Worm (Caenorhabditis elegans) whole organism, L2 larva: ENCODE data around the gene gex-4.

ENCODE experiments used
- C34F6.9 ChIP-seq: fragments of 150-350 bp; optimal IDR thresholded peaks from 2 replicates; lab custom pipeline; 2014; ENCODE audit warnings: missing biosample characterization, missing genetic modification characterization
- R02D3.7 ChIP-seq: fragments of 150-350 bp; optimal IDR thresholded peaks from 2 replicates; lab custom pipeline; 2014; ENCODE audit warnings: missing biosample characterization, missing genetic modification characterization
- Y55F3AM.14 ChIP-seq: fragments of 200-800 bp; sonication (Bioruptor generic); optimal IDR thresholded peaks from 2 replicates; lab custom pipeline; 2018; ENCODE audit warnings: mild to moderate bottlenecking, missing genetic modification characterization, missing compliant biosample characterization
- alr-1 ChIP-seq: fragments of 150-350 bp; optimal IDR thresholded peaks from 2 replicates; lab custom pipeline; 2014; ENCODE audit warnings: missing biosample characterization, missing genetic modification characterization
- blmp-1 ChIP-seq: sonication (generic microtip); optimal IDR thresholded peaks from 2 replicates; lab custom pipeline; 2017; ENCODE audit warnings: missing genetic modification characterization, mild to moderate bottlenecking, missing compliant biosample characterization, antibody characterized with exemption, moderate library complexity; ENCODE audit not compliant: insufficient read depth
- ceh-16 ChIP-seq: fragments of 150-350 bp; optimal IDR thresholded peaks from 2 replicates; lab custom pipeline; 2014; ENCODE audit warnings: missing biosample characterization, missing genetic modification characterization
- crh-2 ChIP-seq: sonication (generic microtip); optimal IDR thresholded peaks from 2 replicates; lab custom pipeline; 2017; ENCODE audit warnings: missing biosample characterization, missing genetic modification characterization
- dmd-4 ChIP-seq: sonication (generic microtip); optimal IDR thresholded peaks from 2 replicates; lab custom pipeline; 2017; ENCODE audit warnings: missing biosample characterization, missing genetic modification characterization
- egl-27 ChIP-seq: sonication (generic microtip); optimal IDR thresholded peaks from 3 replicates; lab custom pipeline; 2017; ENCODE audit warnings: missing biosample characterization, missing genetic modification reagents, missing genetic modification characterization
- elt-1 ChIP-seq: fragments of 150-350 bp; optimal IDR thresholded peaks from 2 replicates; lab custom pipeline; 2014; ENCODE audit warnings: missing biosample characterization, missing genetic modification characterization
- elt-3 ChIP-seq: sonication (generic microtip); optimal IDR thresholded peaks from 2 replicates; lab custom pipeline; 2017; ENCODE audit warnings: missing biosample characterization, missing genetic modification characterization
- fos-1 ChIP-seq: fragments of 150-350 bp; optimal IDR thresholded peaks from 2 replicates; lab custom pipeline; 2014; ENCODE audit warnings: missing biosample characterization, missing genetic modification characterization
- lin-11 ChIP-seq: fragments of 150-350 bp; sonication (generic microtip); optimal IDR thresholded peaks from 2 replicates; lab custom pipeline; 2014; ENCODE audit warnings: missing biosample characterization, missing genetic modification characterization, inconsistent platforms, mixed read lengths
- lin-39 ChIP-seq: fragments of 150-350 bp; optimal IDR thresholded peaks from 2 replicates; lab custom pipeline; 2014; ENCODE audit warnings: missing biosample characterization, missing genetic modification reagents, missing genetic modification characterization
- lsy-2 ChIP-seq, 2 experiments: fragments of 150-350 bp in 1 of 2; sonication (generic microtip) in 1 of 2; optimal IDR thresholded peaks; 2 replicates each; lab custom pipeline; 2014 to 2017; ENCODE audit warnings: missing biosample characterization in 2 of 2, missing genetic modification characterization in 2 of 2
- mbf-1 ChIP-seq: sonication (generic microtip); optimal IDR thresholded peaks from 2 replicates; lab custom pipeline; 2017; ENCODE audit warnings: missing biosample characterization, missing genetic modification characterization
- mdl-1 ChIP-seq, 2 experiments: fragments of 150-350 bp in 1 of 2; sonication (generic microtip) in 1 of 2; optimal IDR thresholded peaks; 2 replicates each; lab custom pipeline; 2017; ENCODE audit warnings: missing biosample characterization in 2 of 2, missing genetic modification characterization in 2 of 2
- nhr-10 ChIP-seq: sonication (generic microtip); optimal IDR thresholded peaks from 2 replicates; lab custom pipeline; 2017; ENCODE audit warnings: missing biosample characterization, missing genetic modification characterization
- nhr-11 ChIP-seq: fragments of 150-350 bp; optimal IDR thresholded peaks from 2 replicates; lab custom pipeline; 2014; ENCODE audit warnings: missing biosample characterization, missing genetic modification characterization
- nhr-12 ChIP-seq: fragments of 150-350 bp; optimal IDR thresholded peaks from 2 replicates; lab custom pipeline; 2014; ENCODE audit warnings: missing biosample characterization, missing genetic modification characterization
- nhr-21 ChIP-seq: fragments of 150-350 bp; optimal IDR thresholded peaks from 2 replicates; lab custom pipeline; 2014; ENCODE audit warnings: missing biosample characterization, missing genetic modification characterization
- nhr-23 ChIP-seq: fragments of 150-350 bp; optimal IDR thresholded peaks from 2 replicates; lab custom pipeline; 2014; ENCODE audit warnings: missing biosample characterization, missing genetic modification reagents, missing genetic modification characterization
- nhr-6 ChIP-seq: fragments of 150-350 bp; optimal IDR thresholded peaks from 2 replicates; lab custom pipeline; 2014; ENCODE audit warnings: missing biosample characterization, missing genetic modification characterization
- nhr-77 ChIP-seq: fragments of 150-350 bp; optimal IDR thresholded peaks from 2 replicates; lab custom pipeline; 2014; ENCODE audit warnings: missing biosample characterization, missing genetic modification characterization
- sem-4 ChIP-seq: fragments of 150-350 bp; optimal IDR thresholded peaks from 2 replicates; lab custom pipeline; 2014; ENCODE audit warnings: missing biosample characterization, missing genetic modification reagents, missing genetic modification characterization
- skn-1 ChIP-seq: sonication (generic microtip); optimal IDR thresholded peaks from 2 replicates; lab custom pipeline; 2017; ENCODE audit warnings: missing biosample characterization, missing genetic modification characterization
- sma-3 ChIP-seq: sonication (generic microtip); optimal IDR thresholded peaks from 2 replicates; lab custom pipeline; 2016; ENCODE audit warnings: missing genetic modification reagents, missing genetic modification characterization, missing compliant biosample characterization
- sma-9 ChIP-seq, 2 experiments: fragments of 150-350 bp in 1 of 2; sonication (generic microtip) in 1 of 2; optimal IDR thresholded peaks; 2 replicates each; lab custom pipeline; 2014 to 2016; ENCODE audit warnings: missing genetic modification characterization in 2 of 2, mild to moderate bottlenecking in 1 of 2, missing biosample characterization in 1 of 2, missing compliant biosample characterization in 1 of 2, missing genetic modification reagents in 1 of 2, moderate library complexity in 1 of 2
- unc-39 ChIP-seq: fragments of 150-350 bp; optimal IDR thresholded peaks from 2 replicates; lab custom pipeline; 2014; ENCODE audit warnings: missing biosample characterization, missing genetic modification characterization
- unc-55 ChIP-seq: fragments of 150-350 bp; sonication (generic microtip); optimal IDR thresholded peaks from 3 replicates; lab custom pipeline; 2014; ENCODE audit warnings: missing biosample characterization, missing genetic modification reagents, missing genetic modification characterization
- unc-62 ChIP-seq: fragments of 150-350 bp; optimal IDR thresholded peaks from 2 replicates; lab custom pipeline; 2014; ENCODE audit warnings: missing biosample characterization, missing genetic modification reagents, missing genetic modification characterization
- ztf-1 ChIP-seq: fragments of 200-800 bp; sonication (Bioruptor generic); conservative IDR thresholded peaks from 2 replicates; pipeline ENCODE4 v1.3.6; 2022; ENCODE audit warnings: missing genetic modification characterization, missing compliant biosample characterization
- ztf-4 ChIP-seq: fragments of 150-350 bp; optimal IDR thresholded peaks from 2 replicates; lab custom pipeline; 2014; ENCODE audit warnings: missing biosample characterization, missing genetic modification characterization

The gex-4 gene

DNA sequence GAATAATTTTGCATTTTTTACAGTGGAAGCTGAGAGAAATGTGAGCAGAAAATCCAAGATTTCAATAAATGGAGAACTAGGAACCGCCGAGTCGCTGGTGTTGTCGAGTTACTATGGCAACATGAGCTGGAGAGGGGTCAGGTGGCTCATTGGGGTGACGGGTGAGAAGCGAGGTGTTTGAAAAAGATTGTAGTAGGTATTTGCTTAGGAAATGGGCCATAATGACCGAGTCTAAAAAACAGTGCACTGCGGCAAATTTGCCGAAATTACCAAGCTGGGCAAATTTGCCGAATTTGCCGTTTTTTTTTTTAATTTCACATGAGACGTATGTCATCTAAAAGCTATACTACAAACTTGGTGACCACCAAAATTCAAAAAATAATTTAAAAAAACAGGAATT is 16.0 kb downstream of the gex-4 start, which contains the start of gene osm-12:
Gene osm-12, minus strand, starts transcription at position 101 of the 400 bp plus-strand sequence.
- TF ChIP-seq sem-4 (tag; lab: Kevin White, UChicago), result no peak
- no peak for TF ChIP-seq alr-1 (tag; lab: Kevin White, UChicago)
- no peak for TF ChIP-seq Y55F3AM.14 (GFP tag; lab: Kevin White, UChicago)
- no peak for TF ChIP-seq mbf-1 (tag; lab: Kevin White, UChicago)
- TF ChIP-seq lin-11, result no peak
- no peak for TF ChIP-seq nhr-6 (tag; lab: Kevin White, UChicago)
- TF ChIP-seq nhr-23 (tag; lab: Kevin White, UChicago), result no peak
- TF ChIP-seq egl-27 (tag; lab: Kevin White, UChicago), result no peak
- TF ChIP-seq dmd-4 (tag; lab: Kevin White, UChicago), result no peak
- TF ChIP-seq crh-2 (tag; lab: Kevin White, UChicago), result no peak
- no peak for TF ChIP-seq R02D3.7 (tag; lab: Kevin White, UChicago)
- TF ChIP-seq nhr-10 (tag; lab: Kevin White, UChicago), result no peak
- TF ChIP-seq C34F6.9 (tag; lab: Kevin White, UChicago), result no peak

- TF ChIP-seq sma-9 (GFP tag; optimal IDR thresholded peaks at IDR 0.05; lab: Kevin White, UChicago), result no peak
- no peak for TF ChIP-seq sma-9 (tag; optimal IDR thresholded peaks at IDR 0.05; lab: Kevin White, UChicago)
- TF ChIP-seq fos-1 (tag; lab: Kevin White, UChicago), result no peak
- TF ChIP-seq nhr-11 (tag; lab: Kevin White, UChicago), result no peak
- TF ChIP-seq ztf-1 (GFP tag; lab: Robert Waterston, UW), result no peak
- no peak for TF ChIP-seq ceh-16
- no peak for TF ChIP-seq crh-2 (tag; lab: Kevin White, UChicago)
- no peak for TF ChIP-seq nhr-77 (tag; lab: Kevin White, UChicago)
- no peak for TF ChIP-seq unc-39 (tag; lab: Kevin White, UChicago)
- TF ChIP-seq ztf-4 (tag; lab: Kevin White, UChicago), result no peak
- TF ChIP-seq unc-62 (GFP tag; lab: Kevin White, UChicago), result no peak
- no peak for TF ChIP-seq lin-39
- TF ChIP-seq unc-55, result no peak
- TF ChIP-seq skn-1 (tag; lab: Kevin White, UChicago), result no peak
Observed at ce11 chrIII:12198135-12198534, 20.3 kb downstream of the gex-4 start.

- TF ChIP-seq blmp-1 (tag; lab: Kevin White, UChicago), result no peak
- TF ChIP-seq nhr-77 (tag; lab: Kevin White, UChicago), result no peak
- TF ChIP-seq, all 48 proteins: peak for 0
Observed at ce11 chrIII:12195991-12196390, 22.4 kb downstream of the gex-4 start.

DNA sequence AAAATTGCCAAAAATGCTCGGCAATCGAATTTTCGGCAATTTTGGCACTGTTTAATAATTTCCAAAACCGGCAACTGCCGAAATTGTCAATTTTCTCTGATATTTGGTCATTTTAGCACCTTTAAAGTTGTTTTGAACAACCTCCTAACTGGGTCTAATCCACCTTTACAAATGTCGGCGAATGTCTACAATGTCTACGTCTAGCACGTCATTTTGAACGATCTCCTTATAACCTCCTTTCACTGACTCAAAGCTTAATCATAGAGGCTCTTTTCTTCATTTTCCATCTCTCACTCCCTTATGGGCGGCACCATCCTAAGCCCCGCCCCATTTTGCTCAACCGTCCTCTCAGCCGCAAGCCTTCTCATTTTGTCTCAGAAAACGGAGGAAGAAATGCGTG is 24.2 kb downstream of the gex-4 start, which contains the start of gene Y75B8A.44:
Gene Y75B8A.44, plus strand, starts transcription at position 301 of the 400 bp plus-strand sequence.
- TF ChIP-seq R02D3.7 (tag; lab: Kevin White, UChicago), result no peak
- TF ChIP-seq lsy-2 (tag; optimal IDR thresholded peaks at IDR 0.05; lab: Kevin White, UChicago), result no peak
- no peak for TF ChIP-seq nhr-23 (tag; lab: Kevin White, UChicago)
- no peak for TF ChIP-seq mdl-1 (tag; optimal IDR thresholded peaks at IDR 0.05; lab: Kevin White, UChicago)
- TF ChIP-seq sem-4 (tag; lab: Kevin White, UChicago), result no peak
- no peak for TF ChIP-seq sma-3 (GFP tag; lab: Kevin White, UChicago)
- no peak for TF ChIP-seq nhr-6 (tag; lab: Kevin White, UChicago)
- no peak for TF ChIP-seq crh-2 (tag; lab: Kevin White, UChicago)
- no peak for TF ChIP-seq lin-11
- TF ChIP-seq elt-3 (tag; lab: Kevin White, UChicago), result no peak
- TF ChIP-seq blmp-1 (tag; lab: Kevin White, UChicago), result no peak
- no peak for TF ChIP-seq unc-39 (tag; lab: Kevin White, UChicago)
- TF ChIP-seq sma-9 (GFP tag; optimal IDR thresholded peaks at IDR 0.05; lab: Kevin White, UChicago), result no peak
- no peak for TF ChIP-seq sma-9 (tag; optimal IDR thresholded peaks at IDR 0.05; lab: Kevin White, UChicago)
- TF ChIP-seq nhr-12, result no peak
- no peak for TF ChIP-seq elt-1 (tag; lab: Kevin White, UChicago)
- no peak for TF ChIP-seq nhr-21
- TF ChIP-seq, all 48 proteins: peak for 0

ce11 chrIII:12188236-12188635 is 30.2 kb downstream of the gex-4 start:
- TF ChIP-seq crh-2 (tag; lab: Kevin White, UChicago), result no peak
- no peak for TF ChIP-seq unc-55
- TF ChIP-seq, all 48 proteins: peak for 0
